Fruit fly (Drosophila melanogaster) whole organism, embryonic: ENCODE data around the gene Adgf-C.

ENCODE experiments used
- Bgb ChIP-seq: fragments of 200-800 bp; sonication (Bioruptor generic); IDR thresholded peaks from 2 replicates; pipeline ENCODE4 v1.3.6; 2022; ENCODE audit warnings: missing biosample characterization, missing genetic modification characterization; ENCODE audit not compliant: partially characterized antibody
- CG10462 ChIP-seq: fragments of 200-800 bp; sonication (Bioruptor generic); optimal IDR thresholded peaks from 2 replicates; lab custom pipeline; 2016; ENCODE audit warnings: missing biosample characterization, missing genetic modification characterization
- CG12236 ChIP-seq: fragments of 200-800 bp; sonication (Bioruptor generic); optimal IDR thresholded peaks from 2 replicates; lab custom pipeline; 2016; ENCODE audit warnings: missing biosample characterization, missing genetic modification characterization
- CG15073 ChIP-seq: fragments of 200-800 bp; sonication (Bioruptor generic); optimal IDR thresholded peaks from 2 replicates; lab custom pipeline; 2016; ENCODE audit warnings: missing biosample characterization, missing genetic modification characterization
- CG15696 ChIP-seq: fragments of 200-800 bp; sonication (Bioruptor generic); optimal IDR thresholded peaks from 2 replicates; lab custom pipeline; 2019; ENCODE audit warnings: missing biosample characterization, mild to moderate bottlenecking, missing genetic modification characterization, moderate library complexity
- CG1603 ChIP-seq: fragments of 200-800 bp; sonication (Bioruptor generic); optimal IDR thresholded peaks from 2 replicates; lab custom pipeline; 2019; ENCODE audit warnings: missing biosample characterization, mild to moderate bottlenecking, missing genetic modification characterization, moderate library complexity
- CG2678 ChIP-seq: fragments of 200-800 bp; sonication (Bioruptor generic); optimal IDR thresholded peaks from 3 replicates; lab custom pipeline; 2019; ENCODE audit warnings: missing biosample characterization, mild to moderate bottlenecking, missing genetic modification characterization, moderate library complexity
- CG30431 ChIP-seq: fragments of 200-800 bp; sonication (Bioruptor generic); optimal IDR thresholded peaks from 2 replicates; lab custom pipeline; 2017; ENCODE audit warnings: missing biosample characterization, missing genetic modification characterization
- CG3726 ChIP-seq: fragments of 200-800 bp; sonication (Bioruptor generic); IDR thresholded peaks from 3 replicates; pipeline ENCODE4, ENCODE4 v1.3.6; 2022; ENCODE audit warnings: missing biosample characterization, missing genetic modification characterization
- CG3995 ChIP-seq: fragments of 200-800 bp; sonication (Bioruptor generic); optimal IDR thresholded peaks from 3 replicates; lab custom pipeline; 2016; ENCODE audit warnings: missing biosample characterization, missing genetic modification characterization
- CG4328 ChIP-seq: fragments of 200-800 bp; sonication (Bioruptor generic); optimal IDR thresholded peaks from 3 replicates; lab custom pipeline; 2017; ENCODE audit warnings: missing biosample characterization, missing genetic modification reagents, missing genetic modification characterization
- CG4707 ChIP-seq: fragments of 200-800 bp; sonication (Bioruptor generic); optimal IDR thresholded peaks from 2 replicates; lab custom pipeline; 2018; ENCODE audit warnings: missing biosample characterization, mild to moderate bottlenecking, missing genetic modification characterization, moderate library complexity
- CG4730 ChIP-seq: fragments of 200-800 bp; sonication (Bioruptor generic); IDR thresholded peaks from 2 replicates; pipeline ENCODE4 v1.3.6; 2022; ENCODE audit warnings: missing biosample characterization, missing genetic modification characterization
- CG6654 ChIP-seq: fragments of 200-800 bp; sonication (Bioruptor generic); optimal IDR thresholded peaks from 2 replicates; lab custom pipeline; 2017; ENCODE audit warnings: missing biosample characterization, mild to moderate bottlenecking, missing genetic modification characterization
- CG7839 ChIP-seq: fragments of 200-800 bp; sonication (Bioruptor generic); optimal IDR thresholded peaks from 3 replicates; lab custom pipeline; 2018; ENCODE audit warnings: missing biosample characterization, mild to moderate bottlenecking, missing genetic modification characterization, moderate library complexity
- CG9817 ChIP-seq: fragments of 200-800 bp; sonication (Bioruptor generic); optimal IDR thresholded peaks from 2 replicates; lab custom pipeline; 2018; ENCODE audit warnings: missing biosample characterization, mild to moderate bottlenecking, missing genetic modification characterization, moderate library complexity
- CG9932 ChIP-seq: fragments of 200-800 bp; sonication (Bioruptor generic); IDR thresholded peaks from 2 replicates; pipeline ENCODE4 v1.3.6; 2022; ENCODE audit warnings: missing biosample characterization, missing genetic modification characterization
- Chrac-16 ChIP-seq: fragments of 200-800 bp; sonication (Bioruptor generic); optimal IDR thresholded peaks from 3 replicates; lab custom pipeline; 2016; ENCODE audit warnings: missing biosample characterization, missing genetic modification characterization
- H2.0 ChIP-seq: fragments of 200-800 bp; sonication (Bioruptor generic); IDR thresholded peaks from 2 replicates; pipeline ENCODE4 v1.3.6; 2022; ENCODE audit warnings: missing biosample characterization, missing genetic modification characterization
- Jarid2 ChIP-seq: fragments of 200-800 bp; sonication (Bioruptor generic); optimal IDR thresholded peaks from 3 replicates; lab custom pipeline; 2017; ENCODE audit warnings: mild to moderate bottlenecking, missing biosample characterization, missing genetic modification reagents, missing genetic modification characterization
- Lpt ChIP-seq: fragments of >200 bp; optimal IDR thresholded peaks from 2 replicates; lab custom pipeline; 2018; ENCODE audit warnings: missing biosample characterization, missing genetic modification characterization
- Med ChIP-seq: fragments of 200-800 bp; sonication (Bioruptor generic); peaks from one replicate; lab custom pipeline; 2016; ENCODE audit warnings: missing biosample characterization, missing genetic modification characterization, mild to moderate bottlenecking, inconsistent platforms, moderate library complexity
- Neu2 ChIP-seq: fragments of 200-800 bp; sonication (Bioruptor generic); optimal IDR thresholded peaks from 3 replicates; lab custom pipeline; 2016; ENCODE audit warnings: missing biosample characterization, missing genetic modification characterization, borderline replicate concordance
- Nf-YA ChIP-seq: fragments of 200-800 bp; sonication (Bioruptor generic); IDR thresholded peaks from 2 replicates; pipeline ENCODE4 v1.3.6; 2022; ENCODE audit warnings: missing biosample characterization, missing genetic modification characterization
- Oli ChIP-seq: fragments of 200-800 bp; sonication (Bioruptor generic); optimal IDR thresholded peaks from 2 replicates; lab custom pipeline; 2018; ENCODE audit warnings: missing biosample characterization, mild to moderate bottlenecking, missing genetic modification characterization, moderate library complexity
- Tbp ChIP-seq: fragments of >200 bp; optimal IDR thresholded peaks from 2 replicates; lab custom pipeline; 2018; ENCODE audit warnings: missing biosample characterization, missing genetic modification characterization
- Trl ChIP-seq, 3 experiments: fragments of >200 bp in 2 of 3; fragments of 200-800 bp in 1 of 3; sonication (Bioruptor generic) in 1 of 3; optimal IDR thresholded peaks; 2 replicates in 1 of 3; 3 replicates in 2 of 3; lab custom pipeline; 2016 to 2017; ENCODE audit warnings: missing biosample characterization in 1 of 3, missing genetic modification characterization in 1 of 3
- Vsx1 ChIP-seq: fragments of 200-800 bp; sonication (Bioruptor generic); optimal IDR thresholded peaks from 2 replicates; lab custom pipeline; 2017; ENCODE audit warnings: missing biosample characterization, mild to moderate bottlenecking, missing genetic modification characterization, missing genetic modification reagents
- ase ChIP-seq: fragments of 200-800 bp; sonication (Bioruptor generic); IDR thresholded peaks from 3 replicates; pipeline ENCODE4 v1.3.6; 2022; ENCODE audit warnings: missing biosample characterization, missing genetic modification characterization
- ash1 ChIP-seq: fragments of 200-800 bp; sonication (Bioruptor generic); optimal IDR thresholded peaks from 2 replicates; lab custom pipeline; 2018; ENCODE audit warnings: missing biosample characterization, mild to moderate bottlenecking, missing genetic modification characterization
- btn ChIP-seq: fragments of 200-800 bp; sonication (Bioruptor generic); optimal IDR thresholded peaks from 2 replicates; lab custom pipeline; 2016; ENCODE audit warnings: missing biosample characterization, missing genetic modification characterization
- disco-r ChIP-seq: fragments of 200-800 bp; sonication (Bioruptor generic); optimal IDR thresholded peaks from 2 replicates; lab custom pipeline; 2016; ENCODE audit warnings: missing biosample characterization, missing genetic modification characterization
- fru ChIP-seq: fragments of >200 bp; optimal IDR thresholded peaks from 2 replicates; lab custom pipeline; 2017
- gce ChIP-seq: fragments of 200-800 bp; sonication (Bioruptor generic); IDR thresholded peaks from 3 replicates; pipeline ENCODE4 v1.3.6; 2022; ENCODE audit warnings: missing biosample characterization, missing genetic modification characterization
- jing ChIP-seq: fragments of 200-800 bp; sonication (Bioruptor generic); optimal IDR thresholded peaks from 2 replicates; lab custom pipeline; 2018; ENCODE audit warnings: missing biosample characterization, mild to moderate bottlenecking, missing genetic modification characterization
- kay ChIP-seq: fragments of 200-800 bp; sonication (Bioruptor generic); optimal IDR thresholded peaks from 2 replicates; lab custom pipeline; 2016; ENCODE audit warnings: missing biosample characterization, missing genetic modification characterization
- mld ChIP-seq: fragments of 200-800 bp; sonication (Bioruptor generic); IDR thresholded peaks from 3 replicates; pipeline ENCODE4 v1.3.6; 2022; ENCODE audit warnings: missing biosample characterization, missing genetic modification characterization; ENCODE audit not compliant: partially characterized antibody
- nmo ChIP-seq: fragments of 200-800 bp; sonication (Bioruptor generic); optimal IDR thresholded peaks from 2 replicates; lab custom pipeline; 2018; ENCODE audit warnings: missing biosample characterization, mild to moderate bottlenecking, missing genetic modification characterization, moderate library complexity
- odd ChIP-seq: fragments of 200-800 bp; sonication (Bioruptor generic); optimal IDR thresholded peaks from 2 replicates; lab custom pipeline; 2017; ENCODE audit warnings: missing biosample characterization, mild to moderate bottlenecking, missing genetic modification characterization
- org-1 ChIP-seq: fragments of 200-800 bp; sonication (Bioruptor generic); optimal IDR thresholded peaks from 2 replicates; lab custom pipeline; 2017; ENCODE audit warnings: missing biosample characterization, missing genetic modification characterization
- pan ChIP-seq, 4 experiments: fragments of >200 bp in 3 of 4; fragments of 200-800 bp in 1 of 4; sonication (Bioruptor generic) in 1 of 4; optimal IDR thresholded peaks in 3 of 4; IDR thresholded peaks in 1 of 4; 2 replicates each; pipeline versions ENCODE4 v1.3.6 to Lab custom; 2017 to 2022; ENCODE audit warnings: missing biosample characterization in 2 of 4, missing genetic modification characterization in 2 of 4, mixed read lengths in 1 of 4
- pnt ChIP-seq: fragments of 200-800 bp; sonication (Bioruptor generic); optimal IDR thresholded peaks from 3 replicates; lab custom pipeline; 2016; ENCODE audit warnings: missing biosample characterization, missing genetic modification characterization
- psq ChIP-seq: fragments of 200-800 bp; sonication (Bioruptor generic); optimal IDR thresholded peaks from 2 replicates; lab custom pipeline; 2017; ENCODE audit warnings: missing biosample characterization, missing genetic modification characterization
- repo ChIP-seq: fragments of 200-800 bp; sonication (Bioruptor generic); optimal IDR thresholded peaks from 2 replicates; lab custom pipeline; 2016; ENCODE audit warnings: missing biosample characterization, missing genetic modification characterization
- ro ChIP-seq: fragments of 200-800 bp; sonication (Bioruptor generic); IDR thresholded peaks from 2 replicates; pipeline ENCODE4 v1.3.6; 2022; ENCODE audit warnings: missing biosample characterization, missing genetic modification characterization
- salm ChIP-seq: fragments of 200-800 bp; sonication (Bioruptor generic); optimal IDR thresholded peaks from 2 replicates; lab custom pipeline; 2018; ENCODE audit warnings: missing biosample characterization, mild to moderate bottlenecking, missing genetic modification characterization
- scrt ChIP-seq: fragments of 200-800 bp; sonication (Bioruptor generic); optimal IDR thresholded peaks from 2 replicates; lab custom pipeline; 2018; ENCODE audit warnings: missing biosample characterization, mild to moderate bottlenecking, missing genetic modification characterization, moderate library complexity
- slp2 ChIP-seq: fragments of 200-800 bp; sonication (Bioruptor generic); optimal IDR thresholded peaks from 2 replicates; lab custom pipeline; 2016; ENCODE audit warnings: missing biosample characterization, missing genetic modification characterization
- tll ChIP-seq, 2 experiments: fragments of 200-800 bp in 1 of 2; fragments of >200 bp in 1 of 2; sonication (Bioruptor generic) in 1 of 2; optimal IDR thresholded peaks; 2 replicates each; lab custom pipeline; 2017 to 2019; ENCODE audit warnings: missing biosample characterization in 2 of 2, missing genetic modification characterization in 2 of 2, mild to moderate bottlenecking in 1 of 2, moderate library complexity in 1 of 2
- unc-4 ChIP-seq: fragments of 200-800 bp; sonication (Bioruptor generic); IDR thresholded peaks from 2 replicates; pipeline ENCODE4 v1.3.6; 2022; ENCODE audit warnings: missing biosample characterization, missing genetic modification characterization; ENCODE audit not compliant: partially characterized antibody
- wdn ChIP-seq: fragments of 200-800 bp; sonication (Bioruptor generic); IDR thresholded peaks from 2 replicates; pipeline ENCODE4 v1.3.6; 2022; ENCODE audit warnings: missing biosample characterization, missing genetic modification characterization

Gene Adgf-C

DNA sequence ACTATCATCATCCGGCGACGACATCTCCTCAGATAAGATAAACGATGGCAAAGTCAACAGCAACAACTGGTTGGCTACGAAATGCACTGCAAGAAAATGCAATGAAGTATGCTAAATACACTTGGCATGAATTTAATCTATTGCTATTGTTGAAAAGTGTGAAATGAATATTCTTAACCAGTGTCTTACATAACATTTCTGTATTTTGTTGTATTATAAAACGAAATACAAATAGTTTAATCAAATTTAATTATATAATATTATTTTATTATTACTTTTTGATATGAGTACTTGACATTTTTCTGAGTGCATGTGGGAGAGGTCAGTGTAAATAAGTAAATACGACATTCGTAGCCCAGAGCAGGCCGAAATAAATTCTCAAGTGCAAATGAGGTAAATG is 7.0 kb downstream of the Adgf-C start (continued):
- TF ChIP-seq CG4328 (GFP tag; lab: Kevin White, UChicago) (no peak), CG1603 (tag; lab: Kevin White, UChicago) (no peak), psq (GFP tag; lab: Kevin White, UChicago) (no peak), Tbp (GFP tag; lab: Kevin White, UChicago) (no peak), slp2 (GFP tag; lab: Kevin White, UChicago) (no peak), Neu2 (no peak), CG6654 (GFP tag; lab: Kevin White, UChicago) (no peak), ash1 (GFP tag; lab: Kevin White, UChicago) (no peak), fru (lab: Kevin White, UChicago) (no peak), gce (GFP tag; lab: Robert Waterston, UW) (no peak), CG2678 (peak; percentile 64), Nf-YA (GFP tag; lab: Robert Waterston, UW) (no peak), Trl (optimal IDR thresholded peaks at IDR 0.05; lab: Kevin White, UChicago) (no peak), Trl (GFP tag; optimal IDR thresholded peaks at IDR 0.05; lab: Kevin White, UChicago) (no peak), H2.0 (no peak), Lpt (no peak), CG15696 (tag; lab: Kevin White, UChicago) (peak; percentile 62), odd (GFP tag; lab: Kevin White, UChicago) (no peak), CG9932 (no peak), CG4707 (GFP tag; lab: Kevin White, UChicago) (no peak), ro (GFP tag; lab: Robert Waterston, UW) (no peak), disco-r (GFP tag; lab: Kevin White, UChicago) (no peak), nmo (peak; percentile 50), ase (GFP tag; lab: Robert Waterston, UW) (no peak), Vsx1 (GFP tag; lab: Kevin White, UChicago) (no peak), CG15073 (GFP tag; lab: Kevin White, UChicago) (no peak), CG30431 (GFP tag; lab: Kevin White, UChicago) (peak; percentile 17), btn (GFP tag; lab: Kevin White, UChicago) (no peak), scrt (peak; percentile 3), pan (optimal IDR thresholded peaks at IDR 0.05; lab: Kevin White, UChicago) (no peak), pan (GFP tag; optimal IDR thresholded peaks at IDR 0.05 in 1 of 2, IDR thresholded peaks at IDR 0.05 in 1 of 2) (no peak), CG9817 (tag; lab: Kevin White, UChicago) (no peak), repo (GFP tag; lab: Kevin White, UChicago) (no peak), wdn (GFP tag; lab: Robert Waterston, UW) (no peak), Med (GFP tag; lab: Kevin White, UChicago) (peak; percentile 45), pnt (GFP tag; lab: Kevin White, UChicago) (no peak), org-1 (no peak), Chrac-16 (GFP tag; lab: Kevin White, UChicago) (peak; percentile 2), salm (tag; lab: Kevin White, UChicago) (no peak), kay (no peak), CG12236 (GFP tag; lab: Kevin White, UChicago) (no peak), CG4730 (GFP tag; lab: Robert Waterston, UW) (no peak), mld (GFP tag; lab: Robert Waterston, UW) (no peak), Jarid2 (GFP tag; lab: Kevin White, UChicago) (no peak), CG3726 (GFP tag; lab: Robert Waterston, UW) (no peak), unc-4 (GFP tag; lab: Robert Waterston, UW) (no peak), jing (no peak), CG10462 (GFP tag; lab: Kevin White, UChicago) (no peak), CG3995 (GFP tag; lab: Kevin White, UChicago) (no peak), tll (GFP tag; optimal IDR thresholded peaks at IDR 0.05; lab: Kevin White, UChicago) (peak in 1 of 2 experiments; percentile 42), CG7839 (tag; lab: Kevin White, UChicago) (peak; percentile 54), Oli (tag; lab: Kevin White, UChicago) (peak; percentile 9), Bgb (GFP tag; lab: Robert Waterston, UW) (no peak)
